Worm (Caenorhabditis elegans) whole organism, early embryonic: Measurements from ENCODE around the gene ufl-1.

Experiments used
- B0310.2 ChIP-seq: sonication (generic microtip); optimal IDR thresholded peaks from 2 replicates; lab custom pipeline; 2016; ENCODE audit warnings: mild to moderate bottlenecking, missing genetic modification characterization, missing compliant biosample characterization
- ama-1 ChIP-seq: fragments of 150-350 bp; optimal IDR thresholded peaks from 2 replicates; lab custom pipeline; 2014
- ets-7 ChIP-seq: sonication (generic microtip); optimal IDR thresholded peaks from 2 replicates; lab custom pipeline; 2016; ENCODE audit warnings: missing genotype, missing genetic modification characterization, missing compliant biosample characterization
- hnd-1 ChIP-seq: sonication (generic microtip); optimal IDR thresholded peaks from 2 replicates; lab custom pipeline; 2016; ENCODE audit warnings: missing genetic modification characterization, missing compliant biosample characterization
- sea-1 ChIP-seq: fragments of 200-800 bp; sonication (Bioruptor generic); conservative IDR thresholded peaks from 2 replicates; pipeline ENCODE4 v1.3.6; 2022; ENCODE audit warnings: missing genetic modification characterization, missing compliant biosample characterization

DNA sequence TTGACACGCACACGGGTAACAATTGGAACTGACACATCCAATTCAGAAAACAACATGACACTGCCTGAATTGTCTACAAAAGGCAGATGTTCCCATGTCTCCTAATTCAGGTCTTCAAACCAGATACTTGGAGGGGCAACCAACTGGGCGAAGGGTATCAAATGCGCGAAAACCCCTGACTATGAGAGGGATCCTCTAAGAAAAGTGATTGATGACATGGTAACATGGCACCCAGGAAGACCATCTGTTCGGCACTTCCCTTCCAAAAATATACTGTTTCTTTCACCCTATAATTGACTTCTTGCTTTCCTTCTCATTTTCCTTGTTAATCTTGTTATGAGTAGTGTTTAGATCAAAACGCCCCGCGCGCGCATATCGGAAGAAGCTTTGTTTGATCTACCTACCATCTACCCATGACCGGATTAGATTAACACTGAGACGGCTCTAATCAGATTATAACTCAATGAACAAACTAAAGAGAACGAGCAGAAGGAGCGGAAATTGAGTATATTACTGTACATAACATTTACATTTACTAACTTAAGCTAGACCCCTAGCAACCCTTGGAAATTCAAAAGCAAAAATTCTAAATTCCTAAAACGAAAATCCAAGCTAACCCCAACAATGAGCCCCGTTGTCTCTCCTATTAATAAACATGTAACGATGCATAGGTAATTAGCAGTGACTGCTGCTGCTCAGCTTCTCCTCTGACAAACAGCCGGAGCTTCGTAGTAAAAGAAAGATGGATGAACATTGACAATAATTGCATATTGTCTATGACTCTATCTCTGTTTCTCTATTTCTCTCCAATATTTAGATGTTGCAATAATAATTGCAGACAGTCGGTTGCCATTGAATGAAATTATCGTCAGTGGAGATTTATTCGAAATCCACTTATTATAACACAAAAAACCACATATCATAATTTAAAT lies 51.9 kb downstream of the ufl-1 start:
- TF ChIP-seq hnd-1 (tag; lab: Kevin White, UChicago) (no peak), ets-7 (tag; lab: Kevin White, UChicago) (no peak), B0310.2 (tag; lab: Kevin White, UChicago) (no peak), ama-1 (lab: Kevin White, UChicago) (no peak), sea-1 (GFP tag; lab: Robert Waterston, UW) (no peak)
